Fruit fly (Drosophila melanogaster): ENCODE measurements around the gene CG10559.
A peak's percentile ranks its signal among the peaks of the same experiment; 100 is the strongest.

The CG10559 gene

dm6 chr3R:25275276-25275675, 40.6 kb downstream of the CG10559 start (continued):
- TF ChIP-seq CG2678 (tag; optimal IDR thresholded peaks at IDR 0.05), result peak; percentile 65
- no peak for TF ChIP-seq CG4730 (GFP tag; IDR thresholded peaks at IDR 0.05)
- no peak for TF ChIP-seq Camta (GFP tag; optimal IDR thresholded peaks at IDR 0.05)
- no peak for TF ChIP-seq CG32767 (GFP tag; IDR thresholded peaks at IDR 0.05)
- no peak for TF ChIP-seq hkb (optimal IDR thresholded peaks at IDR 0.05)
- TF ChIP-seq hkb (GFP tag; IDR thresholded peaks at IDR 0.05), result peak; percentile 22; the same call in 1 of the 2 replicates
- TF ChIP-seq CG17385 (GFP tag; optimal IDR thresholded peaks at IDR 0.05), result peak; percentile 22
- no peak for TF ChIP-seq CG11723 (GFP tag; optimal IDR thresholded peaks at IDR 0.05)
- no peak for TF ChIP-seq CG31388 (GFP tag; optimal IDR thresholded peaks at IDR 0.05)
- TF ChIP-seq PHDP (tag; optimal IDR thresholded peaks at IDR 0.05), result peak; percentile 71
- no peak for TF ChIP-seq fru (optimal IDR thresholded peaks at IDR 0.05)
- peak; percentile 42 for TF ChIP-seq CG12769 (tag; optimal IDR thresholded peaks at IDR 0.05)
- TF ChIP-seq Gsc (GFP tag; IDR thresholded peaks at IDR 0.05), result no peak
- TF ChIP-seq YL-1 (GFP tag; optimal IDR thresholded peaks at IDR 0.05), result no peak
- TF ChIP-seq GATAe (GFP tag; conservative IDR thresholded peaks at IDR 0.05), result 0 out of 2 replicates have a peak, but pooled peaks have one; percentile 9
- TF ChIP-seq CG2202 (tag; optimal IDR thresholded peaks at IDR 0.05), result no peak
- peak; percentile 25 for TF ChIP-seq CG6813 (GFP tag; optimal IDR thresholded peaks at IDR 0.05)
- no peak for TF ChIP-seq Trl (optimal IDR thresholded peaks at IDR 0.05)
- TF ChIP-seq Trl (GFP tag; optimal IDR thresholded peaks at IDR 0.05), result no peak
- peak; percentile 55 for TF ChIP-seq scrt (GFP tag; optimal IDR thresholded peaks at IDR 0.05)
- TF ChIP-seq CG9817 (tag; optimal IDR thresholded peaks at IDR 0.05), result peak; percentile 26
- TF ChIP-seq Nf-YC (tag; optimal IDR thresholded peaks at IDR 0.05), result peak; percentile 32
- TF ChIP-seq CG13287 (GFP tag; IDR thresholded peaks at IDR 0.05; ENCODE audit: partially characterized antibody), result no peak
- TF ChIP-seq chif (GFP tag; optimal IDR thresholded peaks at IDR 0.05), result no peak
- TF ChIP-seq CG10543 (GFP tag; optimal IDR thresholded peaks at IDR 0.05), result peak; percentile 48
- TF ChIP-seq CG6765 (GFP tag; optimal IDR thresholded peaks at IDR 0.05), result peak; percentile 68
- peak; percentile 48 for TF ChIP-seq CG15514 (GFP tag; optimal IDR thresholded peaks at IDR 0.05)
- peak; percentile 8 for TF ChIP-seq HHEX (GFP tag; optimal IDR thresholded peaks at IDR 0.05)
- no peak for TF ChIP-seq amos (GFP tag; IDR thresholded peaks at IDR 0.05; ENCODE audit: partially characterized antibody)
- TF ChIP-seq CG12659 (GFP tag; optimal IDR thresholded peaks at IDR 0.05), result peak; percentile 23
- no peak for TF ChIP-seq Abd-B (GFP tag; optimal IDR thresholded peaks at IDR 0.05)
- TF ChIP-seq fd3F (GFP tag; optimal IDR thresholded peaks at IDR 0.05), result peak; percentile 50
- TF ChIP-seq CG3281 (GFP tag; optimal IDR thresholded peaks at IDR 0.05), result peak; percentile 50
- peak; percentile 61 for TF ChIP-seq sens (GFP tag)
- no peak for TF ChIP-seq CG1603 (tag; optimal IDR thresholded peaks at IDR 0.05)
- TF ChIP-seq Meics (GFP tag; optimal IDR thresholded peaks at IDR 0.05), result peak; percentile 60
- TF ChIP-seq HLHmδ (GFP tag; optimal IDR thresholded peaks at IDR 0.05), result no peak
- TF ChIP-seq Ravus (GFP tag; IDR thresholded peaks at IDR 0.05), result no peak
- peak; percentile 52 for TF ChIP-seq Hand (GFP tag; optimal IDR thresholded peaks at IDR 0.05)
- peak; percentile 81 for TF ChIP-seq CG13296 (GFP tag; optimal IDR thresholded peaks at IDR 0.05)
- TF ChIP-seq Dp (GFP tag; optimal IDR thresholded peaks at IDR 0.05), result no peak
- TF ChIP-seq CG1233 (GFP tag; optimal IDR thresholded peaks at IDR 0.05), result peak; percentile 1
- peak; percentile 36 for TF ChIP-seq B-H2 (GFP tag; optimal IDR thresholded peaks at IDR 0.05)
- no peak for TF ChIP-seq NfI (GFP tag; optimal IDR thresholded peaks at IDR 0.05)
- TF ChIP-seq odd (GFP tag; optimal IDR thresholded peaks at IDR 0.05), result peak; percentile 61
- TF ChIP-seq Blimp-1 (GFP tag; optimal IDR thresholded peaks at IDR 0.05), result no peak
- no peak for TF ChIP-seq CG18262 (tag; optimal IDR thresholded peaks at IDR 0.05)
- TF ChIP-seq Pdp1 (GFP tag; optimal IDR thresholded peaks at IDR 0.05), result no peak
- no peak for TF ChIP-seq CG2889 (GFP tag; IDR thresholded peaks at IDR 0.05)
- peak; percentile 15 for TF ChIP-seq grau (tag; optimal IDR thresholded peaks at IDR 0.05)
- peak; percentile 78 for TF ChIP-seq exex (tag; optimal IDR thresholded peaks at IDR 0.05)

Measured in whole organism, embryonic.